Worm (Caenorhabditis elegans): Measurements from ENCODE around the gene C56G2.5.

DNA sequence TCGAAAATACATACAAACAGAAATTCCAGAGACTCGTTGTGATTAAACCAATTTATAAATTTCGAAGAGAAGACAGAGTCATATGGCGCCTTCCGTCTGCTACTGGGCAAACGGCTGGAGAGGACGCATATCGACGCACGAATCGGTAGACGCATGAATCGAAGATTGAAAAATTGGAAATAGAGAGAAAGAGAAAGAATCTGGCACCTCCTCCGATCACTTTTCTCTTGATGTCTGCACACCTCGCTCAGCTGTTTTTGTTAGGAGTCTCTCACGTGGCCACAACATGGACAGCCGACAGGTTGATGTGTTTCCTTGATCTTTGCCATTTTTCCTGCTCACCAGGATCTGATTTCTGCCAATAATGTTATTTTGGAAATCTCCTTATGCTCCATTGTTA lies 36.1 kb upstream of the C56G2.5 start:
- TF ChIP-seq R02D3.7 (tag; optimal IDR thresholded peaks at IDR 0.05) (no peak), fkh-10 (GFP tag; optimal IDR thresholded peaks at IDR 0.05) (no peak), nhr-25 (tag; optimal IDR thresholded peaks at IDR 0.05) (no peak), nhr-28 (tag; optimal IDR thresholded peaks at IDR 0.05) (no peak), fos-1 (tag; optimal IDR thresholded peaks at IDR 0.05) (no peak), snpc-4 (tag; optimal IDR thresholded peaks at IDR 0.05) (no peak), unc-62 (GFP tag; optimal IDR thresholded peaks at IDR 0.05) (no peak), elt-3 (tag; optimal IDR thresholded peaks at IDR 0.05) (no peak), pha-4 (tag; optimal IDR thresholded peaks at IDR 0.05) (no peak), zag-1 (tag; optimal IDR thresholded peaks at IDR 0.05) (no peak), nhr-237 (tag; optimal IDR thresholded peaks at IDR 0.05) (no peak), nhr-11 (tag; optimal IDR thresholded peaks at IDR 0.05) (no peak), skn-1 (tag; optimal IDR thresholded peaks at IDR 0.05) (no peak)

Data from whole organism, L3 larva.